Worm (Caenorhabditis elegans): ENCODE data around the gene nhr-249.

nhr-249 gene

ce11 chrIV:7010835-7011234, 38.5 kb upstream of the nhr-249 start, which contains the start of gene C25A8.1:
TSS of gene C25A8.1 (plus strand) at chrIV:7011135.
- TF ChIP-seq cebp-2 (GFP tag; IDR thresholded peaks at IDR 0.05): no peak
- TF ChIP-seq madf-10 (tag; optimal IDR thresholded peaks at IDR 0.05): no peak
- TF ChIP-seq mcd-1 (GFP tag; IDR thresholded peaks at IDR 0.05): no peak
- TF ChIP-seq F49E8.2 (tag; optimal IDR thresholded peaks at IDR 0.05; ENCODE audit: insufficient read depth): no peak
- no peak for TF ChIP-seq F10E7.11 (tag; optimal IDR thresholded peaks at IDR 0.05)
- TF ChIP-seq ztf-22 (GFP tag; optimal IDR thresholded peaks at IDR 0.05): no peak
- no peak for TF ChIP-seq bed-2 (GFP tag; IDR thresholded peaks at IDR 0.05)
- no peak for TF ChIP-seq T07F8.4 (tag; optimal IDR thresholded peaks at IDR 0.05)
- no peak for TF ChIP-seq Y67H2A.10 (GFP tag; conservative IDR thresholded peaks at IDR 0.05)
- TF ChIP-seq lin-40 (tag; optimal IDR thresholded peaks at IDR 0.05): no peak
- no peak for TF ChIP-seq F37B4.10 (GFP tag; IDR thresholded peaks at IDR 0.05)
- TF ChIP-seq fkh-3 (tag; optimal IDR thresholded peaks at IDR 0.05): no peak
- TF ChIP-seq unc-130 (GFP tag; optimal IDR thresholded peaks at IDR 0.05): no peak
- TF ChIP-seq Y53G8AR.9 (GFP tag; conservative IDR thresholded peaks at IDR 0.05): no peak
- TF ChIP-seq lin-54 (GFP tag; optimal IDR thresholded peaks at IDR 0.05): no peak

- TF ChIP-seq lin-26 (GFP tag; IDR thresholded peaks at IDR 0.05) (no peak), hmg-20 (GFP tag; IDR thresholded peaks at IDR 0.05) (no peak), zfh-2 (GFP tag; conservative IDR thresholded peaks at IDR 0.05) (peak; percentile 73), egrh-3 (GFP tag; IDR thresholded peaks at IDR 0.05) (peak; percentile 23; the same call in 1 of the 2 replicates), nhr-179 (tag; optimal IDR thresholded peaks at IDR 0.05) (no peak), pha-4 (tag; optimal IDR thresholded peaks at IDR 0.05) (no peak), tbx-9 (tag; optimal IDR thresholded peaks at IDR 0.05; ENCODE audit: borderline replicate concordance) (no peak), attf-3 (GFP tag; conservative IDR thresholded peaks at IDR 0.05) (no peak)
Observed at ce11 chrIV:7010195-7010594, 37.9 kb upstream of the nhr-249 start.

- TF ChIP-seq nhr-80 (tag; optimal IDR thresholded peaks at IDR 0.05): no peak
Observed at ce11 chrIV:7009531-7009930, 37.2 kb upstream of the nhr-249 start, which contains the start of gene C25A8.2. TSS of gene C25A8.2 (plus strand) at chrIV:7009831.

- no peak for TF ChIP-seq die-1 (tag; optimal IDR thresholded peaks at IDR 0.05)
- no peak for TF ChIP-seq rec-8 (tag; optimal IDR thresholded peaks at IDR 0.05)
- no peak for TF ChIP-seq lsl-1 (GFP tag; optimal IDR thresholded peaks at IDR 0.05)
- no peak for TF ChIP-seq F22D6.2 (tag; optimal IDR thresholded peaks at IDR 0.05)
Observed at ce11 chrIV:7003323-7003722, 31.0 kb upstream of the nhr-249 start, which contains the start of gene cht-3. TSS of gene cht-3 (plus strand) at chrIV:7003623.

ce11 chrIV:6999206-6999605, 26.9 kb upstream of the nhr-249 start, which contains the start of gene C25A8.5:
TSS of gene C25A8.5 (plus strand) at chrIV:6999506.
- TF ChIP-seq atf-7 (tag; optimal IDR thresholded peaks at IDR 0.05) (no peak), ceh-58 (GFP tag; IDR thresholded peaks at IDR 0.05) (no peak), Y53F4B.3 (GFP tag; IDR thresholded peaks at IDR 0.05) (no peak), akir-1 (GFP tag; optimal IDR thresholded peaks at IDR 0.05) (no peak), ama-1 (optimal IDR thresholded peaks at IDR 0.05) (no peak), ama-1 (GFP tag; optimal IDR thresholded peaks at IDR 0.05) (no peak), ztf-25 (GFP tag; IDR thresholded peaks at IDR 0.05) (no peak), tlf-1 (GFP tag; optimal IDR thresholded peaks at IDR 0.05) (no peak), ztf-28 (GFP tag; IDR thresholded peaks at IDR 0.05) (no peak), ets-4 (GFP tag; optimal IDR thresholded peaks at IDR 0.05) (no peak), bed-1 (GFP tag; IDR thresholded peaks at IDR 0.05) (no peak), nhr-80 (tag; optimal IDR thresholded peaks at IDR 0.05) (no peak), rcor-1 (GFP tag; IDR thresholded peaks at IDR 0.05) (no peak), K12H6.12 (tag; optimal IDR thresholded peaks at IDR 0.05) (no peak), D2030.7 (GFP tag; IDR thresholded peaks at IDR 0.05) (no peak), hmg-20 (GFP tag; IDR thresholded peaks at IDR 0.05) (no peak), cebp-1 (GFP tag; IDR thresholded peaks at IDR 0.05) (no peak), cebp-1 (tag; optimal IDR thresholded peaks at IDR 0.05) (no peak), hmg-1.2 (GFP tag; IDR thresholded peaks at IDR 0.05) (no peak)

Measured in whole organism, young adult.